Worm (Caenorhabditis elegans) whole organism, L4 larva: ENCODE data around the gene F47B10.4.

Experiments used
- ZK546.5 ChIP-seq, 2 experiments: sonication (generic microtip); optimal IDR thresholded peaks; 2 replicates each; lab custom pipeline; 2017; ENCODE audit warnings: missing biosample characterization in 2 of 2, missing genetic modification characterization in 2 of 2
- hif-1 ChIP-seq, 2 experiments: sonication (generic microtip); optimal IDR thresholded peaks; 2 replicates each; lab custom pipeline; 2016 to 2017; ENCODE audit warnings: missing compliant biosample characterization in 2 of 2, missing genetic modification characterization in 2 of 2, missing genetic modification reagents in 2 of 2, missing genotype in 2 of 2, mild to moderate bottlenecking in 1 of 2
- nhr-237 ChIP-seq: sonication (generic microtip); optimal IDR thresholded peaks from 2 replicates; lab custom pipeline; 2017; ENCODE audit warnings: missing biosample characterization, missing genetic modification characterization
- php-3 ChIP-seq: fragments of 200-800 bp; sonication (Bioruptor generic); IDR thresholded peaks from 2 replicates; pipeline ENCODE4 v1.3.6; 2022; ENCODE audit warnings: missing genetic modification reagents, missing genetic modification characterization, missing compliant biosample characterization
- skn-1 ChIP-seq: fragments of 150-350 bp; optimal IDR thresholded peaks from 2 replicates; lab custom pipeline; 2014; ENCODE audit warnings: missing biosample characterization, missing genetic modification characterization

DNA sequence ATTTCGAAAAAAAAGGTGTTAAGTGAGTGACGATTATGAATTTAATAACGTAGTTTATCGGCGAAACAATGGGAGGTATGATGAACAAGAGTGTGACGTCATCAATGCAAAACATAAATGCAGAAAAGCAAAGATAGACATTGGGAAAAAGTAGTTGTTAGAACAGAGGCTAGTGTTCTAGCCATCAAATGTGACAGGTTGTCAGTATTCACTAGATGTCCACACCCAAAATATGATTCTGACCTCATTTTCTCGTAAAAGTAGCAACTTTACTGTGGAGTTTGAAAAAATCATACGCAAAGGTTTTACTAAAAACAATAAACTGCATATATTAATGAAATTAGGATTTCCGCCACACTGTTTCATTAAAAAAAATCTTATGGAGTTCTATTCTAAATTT lies 39.9 kb upstream of the F47B10.4 start:
- TF ChIP-seq ZK546.5 (tag; optimal IDR thresholded peaks at IDR 0.05; lab: Kevin White, UChicago) (no peak), php-3 (GFP tag; lab: Robert Waterston, UW) (no peak), nhr-237 (tag; lab: Kevin White, UChicago) (no peak), skn-1 (tag; lab: Kevin White, UChicago) (no peak), hif-1 (tag; optimal IDR thresholded peaks at IDR 0.05; lab: Kevin White, UChicago) (no peak)
